Fruit fly (Drosophila melanogaster): ENCODE results near the gene CG8419.

The CG8419 gene

dm6 chr2L:8210468-8210867, 4.5 kb downstream of the CG8419 start:
- no peak for TF ChIP-seq pan (optimal IDR thresholded peaks at IDR 0.05)
- TF ChIP-seq br (GFP tag; optimal IDR thresholded peaks at IDR 0.05), result no peak
- no peak for TF ChIP-seq usp (GFP tag; optimal IDR thresholded peaks at IDR 0.05)
- TF ChIP-seq CrebA (GFP tag; optimal IDR thresholded peaks at IDR 0.05; ENCODE audit: borderline replicate concordance), result no peak
- no peak for TF ChIP-seq ey (GFP tag; optimal IDR thresholded peaks at IDR 0.05)
- no peak for TF ChIP-seq rgr (GFP tag; optimal IDR thresholded peaks at IDR 0.05)
- TF ChIP-seq sv (GFP tag; optimal IDR thresholded peaks at IDR 0.05), result no peak
- no peak for TF ChIP-seq dl (GFP tag; optimal IDR thresholded peaks at IDR 0.05; ENCODE audit: insufficient read depth in 1 of 2, partially characterized antibody in 2 of 2)
- TF ChIP-seq CG32264 (GFP tag; optimal IDR thresholded peaks at IDR 0.05), result no peak
- no peak for TF ChIP-seq Hr83 (GFP tag; optimal IDR thresholded peaks at IDR 0.05; ENCODE audit: poor library complexity, severe bottlenecking)
- no peak for TF ChIP-seq N (GFP tag; optimal IDR thresholded peaks at IDR 0.05)
- TF ChIP-seq Sp1 (GFP tag; optimal IDR thresholded peaks at IDR 0.05), result no peak
- TF ChIP-seq brk (GFP tag; optimal IDR thresholded peaks at IDR 0.05), result no peak
- no peak for TF ChIP-seq Rel (GFP tag; optimal IDR thresholded peaks at IDR 0.05)
- no peak for TF ChIP-seq Rel (tag; optimal IDR thresholded peaks at IDR 0.05)
- TF ChIP-seq fru (GFP tag; optimal IDR thresholded peaks at IDR 0.05), result no peak
- TF ChIP-seq Vsx2 (GFP tag; optimal IDR thresholded peaks at IDR 0.05; ENCODE audit: partially characterized antibody), result no peak
- TF ChIP-seq psq (GFP tag; optimal IDR thresholded peaks at IDR 0.05), result no peak
- TF ChIP-seq h (GFP tag; optimal IDR thresholded peaks at IDR 0.05), result no peak
- TF ChIP-seq CG9705 (GFP tag; optimal IDR thresholded peaks at IDR 0.05), result no peak

dm6 chr2L:8211070-8211469, 5.1 kb downstream of the CG8419 start, which contains the start of gene Ssb-c31a:
Gene Ssb-c31a, plus strand, starts transcription at chr2L:8211347.
- peak; percentile 72 for TF ChIP-seq rgr (GFP tag; optimal IDR thresholded peaks at IDR 0.05)
- TF ChIP-seq foxo (GFP tag; optimal IDR thresholded peaks at IDR 0.05), result peak; percentile 71 to 75
- TF ChIP-seq CG9705 (GFP tag; optimal IDR thresholded peaks at IDR 0.05), result peak; percentile 38
- peak; percentile 78 for TF ChIP-seq fru (GFP tag; optimal IDR thresholded peaks at IDR 0.05)
- TF ChIP-seq CG32264 (GFP tag; optimal IDR thresholded peaks at IDR 0.05), result peak; percentile 34
- peak; percentile 61 for TF ChIP-seq GATAd (GFP tag; optimal IDR thresholded peaks at IDR 0.05)
- TF ChIP-seq pan (optimal IDR thresholded peaks at IDR 0.05), result no peak
- TF ChIP-seq Rel (GFP tag; optimal IDR thresholded peaks at IDR 0.05), result no peak
- TF ChIP-seq Rel (tag; optimal IDR thresholded peaks at IDR 0.05), result peak; percentile 49
- peak; percentile 80 for TF ChIP-seq br (GFP tag; optimal IDR thresholded peaks at IDR 0.05)
- peak; percentile 90 for TF ChIP-seq Jra (GFP tag; optimal IDR thresholded peaks at IDR 0.05)
- TF ChIP-seq usp (GFP tag; optimal IDR thresholded peaks at IDR 0.05), result no peak
- TF ChIP-seq brk (GFP tag; optimal IDR thresholded peaks at IDR 0.05), result peak; percentile 84
- peak; percentile 81 for TF ChIP-seq Hnf4 (GFP tag; optimal IDR thresholded peaks at IDR 0.05)
- no peak for TF ChIP-seq Hr78 (GFP tag; optimal IDR thresholded peaks at IDR 0.05)
- TF ChIP-seq sage (GFP tag; optimal IDR thresholded peaks at IDR 0.05), result peak; percentile 48
- TF ChIP-seq h (GFP tag; optimal IDR thresholded peaks at IDR 0.05), result peak; percentile 83
- TF ChIP-seq Hr83 (GFP tag; optimal IDR thresholded peaks at IDR 0.05; ENCODE audit: poor library complexity, severe bottlenecking), result no peak
- TF ChIP-seq sv (GFP tag; optimal IDR thresholded peaks at IDR 0.05), result peak; percentile 65
- TF ChIP-seq N (GFP tag; optimal IDR thresholded peaks at IDR 0.05), result no peak
- peak; percentile 60 for TF ChIP-seq Sp1 (GFP tag; optimal IDR thresholded peaks at IDR 0.05)
- peak; percentile 81 for TF ChIP-seq dsf (GFP tag; optimal IDR thresholded peaks at IDR 0.05; ENCODE audit: borderline replicate concordance)
- TF ChIP-seq HLH106 (tag; optimal IDR thresholded peaks at IDR 0.05), result peak; percentile 68
- peak; percentile 88 for TF ChIP-seq tai (GFP tag; optimal IDR thresholded peaks at IDR 0.05)
- TF ChIP-seq CrebA (GFP tag; optimal IDR thresholded peaks at IDR 0.05; ENCODE audit: borderline replicate concordance), result no peak
- TF ChIP-seq dl (GFP tag; optimal IDR thresholded peaks at IDR 0.05; ENCODE audit: insufficient read depth in 1 of 2, partially characterized antibody in 2 of 2), result no peak
- TF ChIP-seq Myc (optimal IDR thresholded peaks at IDR 0.05), result no peak
- peak; percentile 58 for TF ChIP-seq psq (GFP tag; optimal IDR thresholded peaks at IDR 0.05)
- peak; percentile 60 for TF ChIP-seq OdsH (GFP tag; optimal IDR thresholded peaks at IDR 0.05)
- peak; percentile 51 for TF ChIP-seq ey (GFP tag; optimal IDR thresholded peaks at IDR 0.05)
- TF ChIP-seq Abd-B (GFP tag; optimal IDR thresholded peaks at IDR 0.05), result no peak
- TF ChIP-seq Dfd (GFP tag; optimal IDR thresholded peaks at IDR 0.05), result no peak
- TF ChIP-seq woc (GFP tag; optimal IDR thresholded peaks at IDR 0.05), result peak; percentile 73
- no peak for TF ChIP-seq Dif (GFP tag; optimal IDR thresholded peaks at IDR 0.05; ENCODE audit: partially characterized antibody)
- peak; percentile 32 for TF ChIP-seq dmrt93B (GFP tag; optimal IDR thresholded peaks at IDR 0.05)
- TF ChIP-seq Mio (GFP tag; optimal IDR thresholded peaks at IDR 0.05), result no peak
- TF ChIP-seq Vsx2 (GFP tag; optimal IDR thresholded peaks at IDR 0.05; ENCODE audit: partially characterized antibody), result no peak
- no peak for TF ChIP-seq jim (GFP tag; optimal IDR thresholded peaks at IDR 0.05)
- TF ChIP-seq lola (GFP tag; optimal IDR thresholded peaks at IDR 0.05), result no peak

All from whole organism, wandering third instar larva.